In the genomic region with DNA sequence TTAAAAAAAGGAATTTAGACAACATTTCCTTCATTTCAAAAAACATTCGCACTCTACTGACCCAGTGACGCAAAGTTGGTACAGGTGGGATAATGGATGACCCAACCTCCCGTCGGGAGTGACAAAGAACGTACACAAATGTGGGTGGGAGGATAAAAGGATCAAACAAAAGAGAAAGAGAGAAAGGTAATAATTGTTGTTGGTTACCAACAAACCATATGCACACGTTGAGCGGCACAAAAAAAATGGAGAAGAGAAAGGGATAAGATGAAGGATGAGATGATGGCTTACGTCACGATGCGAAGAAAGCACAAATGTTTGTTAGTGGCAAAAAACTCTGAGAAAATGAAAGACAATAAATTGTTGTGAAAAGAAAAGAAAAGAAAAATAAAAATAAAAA, we compare ENCODE assay signal across 2 worm cellular contexts.
A peak's percentile ranks its signal among the peaks of the same experiment; 100 is the strongest.
TF ChIP-seq lines count a peak whose summit lies in the region.

No protein-coding gene starts in this region.

TF ChIP-seq in whole organism, L1 larva, 84 proteins besides CTCF, POLR2A, EP300 and RAD21 (continued from another document):
- TF ChIP-seq ceh-63 (GFP tag; optimal IDR thresholded peaks at IDR 0.05; lab: Kevin White, UChicago) (no peak), nhr-90 (tag; optimal IDR thresholded peaks at IDR 0.05; lab: Kevin White, UChicago; ENCODE audit: poor library complexity) (no peak), ets-5 (GFP tag; IDR thresholded peaks at IDR 0.05; lab: Robert Waterston, UW) (no peak), irx-1 (tag; optimal IDR thresholded peaks at IDR 0.05; lab: Kevin White, UChicago) (no peak), sox-4 (tag; optimal IDR thresholded peaks at IDR 0.05; lab: Kevin White, UChicago) (no peak), nhr-20 (tag; optimal IDR thresholded peaks at IDR 0.05; lab: Kevin White, UChicago) (peak; percentile 36), efl-1 (optimal IDR thresholded peaks at IDR 0.05; lab: Kevin White, UChicago) (peak in 1 of 2 experiments; percentile 2), efl-1 (GFP tag; optimal IDR thresholded peaks at IDR 0.05 in 1 of 2; lab: Kevin White, UChicago) (no peak), nhr-71 (tag; optimal IDR thresholded peaks at IDR 0.05; lab: Kevin White, UChicago) (peak; percentile 56), unc-130 (tag; optimal IDR thresholded peaks at IDR 0.05; lab: Kevin White, UChicago) (peak; percentile 35), C16A3.4 (tag; optimal IDR thresholded peaks at IDR 0.05; lab: Kevin White, UChicago) (peak; percentile 17), nhr-85 (tag; lab: Kevin White, UChicago) (peak; percentile 61), rnt-1 (tag; optimal IDR thresholded peaks at IDR 0.05; lab: Kevin White, UChicago) (peak; percentile 41), nhr-12 (tag; optimal IDR thresholded peaks at IDR 0.05; lab: Kevin White, UChicago) (no peak), sup-37 (GFP tag; optimal IDR thresholded peaks at IDR 0.05; lab: Kevin White, UChicago) (no peak), tbx-2 (tag; optimal IDR thresholded peaks at IDR 0.05; lab: Kevin White, UChicago) (peak; percentile 24)

TF ChIP-seq in whole organism, L2 larva, 48 proteins besides CTCF, POLR2A, EP300 and RAD21 (continued from another document):
- TF ChIP-seq ztf-1 (GFP tag; conservative IDR thresholded peaks at IDR 0.05; lab: Robert Waterston, UW): no peak
TF ChIP-seq in whole organism, L2 larva: peak in this region for 3.
